Worm (Caenorhabditis elegans) whole organism, L4 larva: ENCODE results near the gene K02C4.3.

ENCODE experiments used
- F26F4.8 ChIP-seq: fragments of 200-800 bp; sonication (Bioruptor generic); conservative IDR thresholded peaks from 2 replicates; pipeline ENCODE4 v1.3.6; 2022; ENCODE audit warnings: missing genetic modification characterization, missing compliant biosample characterization
- F49E8.2 ChIP-seq: sonication (generic microtip); optimal IDR thresholded peaks from 2 replicates; lab custom pipeline; 2016; ENCODE audit warnings: missing compliant biosample characterization, mild to moderate bottlenecking, missing genetic modification characterization, borderline replicate concordance
- R02D3.7 ChIP-seq: fragments of 150-350 bp; sonication (generic microtip); optimal IDR thresholded peaks from 3 replicates; lab custom pipeline; 2014; ENCODE audit warnings: missing biosample characterization, missing genetic modification characterization
- T20F7.1 ChIP-seq: fragments of 200-800 bp; sonication (Bioruptor generic); optimal IDR thresholded peaks from 2 replicates; lab custom pipeline; 2018; ENCODE audit warnings: mild to moderate bottlenecking, missing genetic modification characterization, missing compliant biosample characterization
- T26A8.4 ChIP-seq: fragments of 200-800 bp; sonication (Bioruptor generic); IDR thresholded peaks from 2 replicates; pipeline ENCODE4 v1.3.6; 2022; ENCODE audit warnings: missing genetic modification characterization, missing compliant biosample characterization
- Y5F2A.4 ChIP-seq: fragments of 200-800 bp; sonication (Bioruptor generic); optimal IDR thresholded peaks from 2 replicates; lab custom pipeline; 2018; ENCODE audit warnings: mild to moderate bottlenecking, missing genetic modification characterization, missing compliant biosample characterization
- Y75B8A.6 ChIP-seq: fragments of 200-800 bp; sonication (Bioruptor generic); IDR thresholded peaks from 2 replicates; pipeline ENCODE4 v1.3.6; 2022; ENCODE audit warnings: missing genetic modification reagents, missing genetic modification characterization, missing compliant biosample characterization
- aha-1 ChIP-seq: fragments of 150-350 bp; peaks from one replicate; lab custom pipeline; 2014; ENCODE audit warnings: missing biosample characterization, missing genetic modification characterization
- ceh-20 ChIP-seq: fragments of 200-800 bp; sonication (Bioruptor generic); IDR thresholded peaks from 2 replicates; pipeline ENCODE4 v1.3.6; 2022; ENCODE audit warnings: missing genetic modification reagents, missing genetic modification characterization, missing compliant biosample characterization
- ceh-62 ChIP-seq: sonication (generic microtip); optimal IDR thresholded peaks from 2 replicates; lab custom pipeline; 2017; ENCODE audit warnings: missing biosample characterization, missing genetic modification characterization
- ceh-82 ChIP-seq: sonication (generic microtip); optimal IDR thresholded peaks from 2 replicates; lab custom pipeline; 2017; ENCODE audit warnings: missing biosample characterization, missing genetic modification characterization
- ctbp-1 ChIP-seq: fragments of 200-800 bp; sonication (Bioruptor generic); IDR thresholded peaks from 2 replicates; pipeline ENCODE4 v1.3.6; 2022; ENCODE audit warnings: missing genetic modification reagents, missing genetic modification characterization, missing compliant biosample characterization
- daf-12 ChIP-seq: fragments of 150-350 bp; optimal IDR thresholded peaks from 2 replicates; lab custom pipeline; 2014; ENCODE audit warnings: missing biosample characterization, missing genetic modification reagents, missing genetic modification characterization
- daf-8 ChIP-seq: fragments of 200-800 bp; sonication (Bioruptor generic); IDR thresholded peaks from 2 replicates; pipeline ENCODE4 v1.3.6; 2022; ENCODE audit warnings: missing genetic modification characterization, missing compliant biosample characterization
- dmd-6 ChIP-seq: fragments of 200-800 bp; sonication (Bioruptor generic); IDR thresholded peaks from 2 replicates; pipeline ENCODE4 v1.3.6; 2022; ENCODE audit warnings: missing genetic modification reagents, missing genetic modification characterization, missing compliant biosample characterization
- dve-1 ChIP-seq: sonication (generic microtip); optimal IDR thresholded peaks from 2 replicates; lab custom pipeline; 2017; ENCODE audit warnings: antibody characterized with exemption, mild to moderate bottlenecking, missing genetic modification characterization, missing compliant biosample characterization; ENCODE audit not compliant: insufficient read depth
- egl-27 ChIP-seq: sonication (generic microtip); optimal IDR thresholded peaks from 3 replicates; lab custom pipeline; 2017; ENCODE audit warnings: missing biosample characterization, missing genetic modification reagents, missing genetic modification characterization
- egl-43 ChIP-seq: fragments of 200-800 bp; sonication (Bioruptor generic); IDR thresholded peaks from 2 replicates; pipeline ENCODE4 v1.3.6; 2022; ENCODE audit warnings: missing genetic modification reagents, missing genetic modification characterization, missing compliant biosample characterization
- hif-1 ChIP-seq, 2 experiments: sonication (generic microtip); optimal IDR thresholded peaks; 2 replicates each; lab custom pipeline; 2016 to 2017; ENCODE audit warnings: missing compliant biosample characterization in 2 of 2, missing genetic modification characterization in 2 of 2, missing genetic modification reagents in 2 of 2, missing genotype in 2 of 2, mild to moderate bottlenecking in 1 of 2
- lim-7 ChIP-seq: fragments of 200-800 bp; sonication (Bioruptor generic); IDR thresholded peaks from 2 replicates; pipeline ENCODE4 v1.3.6; 2022; ENCODE audit warnings: missing genetic modification characterization, missing compliant biosample characterization
- lin-1 ChIP-seq: fragments of 200-800 bp; sonication (Bioruptor generic); IDR thresholded peaks from 2 replicates; pipeline ENCODE4 v1.3.6; 2022; ENCODE audit warnings: missing genetic modification reagents, missing genetic modification characterization, missing compliant biosample characterization
- lin-13 ChIP-seq: fragments of 150-350 bp; optimal IDR thresholded peaks from 2 replicates; lab custom pipeline; 2014; ENCODE audit warnings: missing biosample characterization, missing genetic modification reagents, missing genetic modification characterization
- lin-29 ChIP-seq: fragments of 200-800 bp; sonication (Bioruptor generic); IDR thresholded peaks from 2 replicates; pipeline ENCODE4 v1.3.6; 2022; ENCODE audit warnings: missing genetic modification reagents, missing genetic modification characterization, missing compliant biosample characterization
- lin-38 ChIP-seq: fragments of 200-800 bp; sonication (Bioruptor generic); IDR thresholded peaks from 2 replicates; pipeline ENCODE4 v1.3.6; 2022; ENCODE audit warnings: missing genetic modification reagents, missing genetic modification characterization, missing compliant biosample characterization
- lin-39 ChIP-seq: fragments of 150-350 bp; optimal IDR thresholded peaks from 2 replicates; lab custom pipeline; 2014; ENCODE audit warnings: missing biosample characterization, missing genetic modification reagents, missing genetic modification characterization
- lsy-2 ChIP-seq, 2 experiments: fragments of 150-350 bp in 1 of 2; sonication (generic microtip) in 1 of 2; optimal IDR thresholded peaks; 2 replicates each; lab custom pipeline; 2014 to 2017; ENCODE audit warnings: missing biosample characterization in 2 of 2, missing genetic modification characterization in 2 of 2
- madf-9 ChIP-seq: fragments of 200-800 bp; sonication (Bioruptor generic); conservative IDR thresholded peaks from 2 replicates; pipeline ENCODE4 v1.3.6; 2022; ENCODE audit warnings: missing genetic modification reagents, missing genetic modification characterization, missing compliant biosample characterization
- mep-1 ChIP-seq: fragments of 150-350 bp; sonication (generic microtip); optimal IDR thresholded peaks from 3 replicates; lab custom pipeline; 2014; ENCODE audit warnings: missing biosample characterization, missing genetic modification characterization
- mes-2 ChIP-seq: sonication (generic microtip); optimal IDR thresholded peaks from 2 replicates; lab custom pipeline; 2016; ENCODE audit warnings: missing genotype, mild to moderate bottlenecking, missing genetic modification characterization, missing compliant biosample characterization; ENCODE audit not compliant: poor library complexity, severe bottlenecking
- mxl-2 ChIP-seq: fragments of 200-800 bp; sonication (Bioruptor generic); conservative IDR thresholded peaks from 2 replicates; pipeline ENCODE4 v1.3.6; 2022; ENCODE audit warnings: missing genetic modification reagents, missing genetic modification characterization, missing compliant biosample characterization
- nhr-102 ChIP-seq: sonication (generic microtip); optimal IDR thresholded peaks from 2 replicates; lab custom pipeline; 2016; ENCODE audit warnings: mild to moderate bottlenecking, missing genetic modification characterization, moderate library complexity, missing compliant biosample characterization
- nhr-111 ChIP-seq: fragments of 200-800 bp; sonication (Bioruptor generic); optimal IDR thresholded peaks from 2 replicates; lab custom pipeline; 2018; ENCODE audit warnings: mild to moderate bottlenecking, missing genetic modification characterization, missing compliant biosample characterization
- nhr-25 ChIP-seq: sonication (generic microtip); optimal IDR thresholded peaks from 2 replicates; lab custom pipeline; 2017; ENCODE audit warnings: missing genetic modification characterization, mild to moderate bottlenecking, missing compliant biosample characterization, antibody characterized with exemption, moderate library complexity, borderline replicate concordance; ENCODE audit not compliant: insufficient read depth
- nhr-28 ChIP-seq: fragments of 150-350 bp; optimal IDR thresholded peaks from 2 replicates; lab custom pipeline; 2014; ENCODE audit warnings: missing biosample characterization, missing genetic modification characterization
- nhr-42 ChIP-seq: fragments of 200-800 bp; sonication (Bioruptor generic); IDR thresholded peaks from 2 replicates; pipeline ENCODE4 v1.3.6; 2022; ENCODE audit warnings: missing genetic modification characterization, missing compliant biosample characterization
- nhr-48 ChIP-seq: sonication (generic microtip); optimal IDR thresholded peaks from 2 replicates; lab custom pipeline; 2016; ENCODE audit warnings: mild to moderate bottlenecking, missing genetic modification characterization, missing compliant biosample characterization
- nhr-76 ChIP-seq: fragments of 150-350 bp; optimal IDR thresholded peaks from 2 replicates; lab custom pipeline; 2014; ENCODE audit warnings: missing biosample characterization, missing genetic modification characterization
- pha-4 ChIP-seq, 2 experiments: fragments of 150-350 bp in 1 of 2; fragments of 200-800 bp in 1 of 2; sonication (Bioruptor generic) in 1 of 2; IDR thresholded peaks in 1 of 2; optimal IDR thresholded peaks in 1 of 2; 2 replicates each; pipeline versions ENCODE4 v1.3.6 to Lab custom; 2014 to 2022; ENCODE audit warnings: missing genetic modification characterization in 2 of 2, missing genetic modification reagents in 2 of 2, missing biosample characterization in 1 of 2, missing compliant biosample characterization in 1 of 2
- php-3 ChIP-seq: fragments of 200-800 bp; sonication (Bioruptor generic); IDR thresholded peaks from 2 replicates; pipeline ENCODE4 v1.3.6; 2022; ENCODE audit warnings: missing genetic modification reagents, missing genetic modification characterization, missing compliant biosample characterization
- pqm-1 ChIP-seq: sonication (generic microtip); optimal IDR thresholded peaks from 2 replicates; lab custom pipeline; 2017; ENCODE audit warnings: missing biosample characterization, missing genetic modification characterization
- sdz-12 ChIP-seq: fragments of 200-800 bp; sonication (Bioruptor generic); optimal IDR thresholded peaks from 2 replicates; lab custom pipeline; 2018; ENCODE audit warnings: mild to moderate bottlenecking, missing genetic modification characterization, missing compliant biosample characterization
- set-16 ChIP-seq: fragments of 200-800 bp; sonication (Bioruptor generic); IDR thresholded peaks from 2 replicates; pipeline ENCODE4 v1.3.6; 2022; ENCODE audit warnings: missing genetic modification reagents, missing genetic modification characterization, missing compliant biosample characterization
- skn-1 ChIP-seq: fragments of 150-350 bp; optimal IDR thresholded peaks from 2 replicates; lab custom pipeline; 2014; ENCODE audit warnings: missing biosample characterization, missing genetic modification characterization
- snpc-4 ChIP-seq: fragments of 150-350 bp; optimal IDR thresholded peaks from 2 replicates; lab custom pipeline; 2014; ENCODE audit warnings: missing biosample characterization, missing genetic modification characterization
- spr-1 ChIP-seq: sonication (generic microtip); optimal IDR thresholded peaks from 2 replicates; lab custom pipeline; 2016; ENCODE audit warnings: mild to moderate bottlenecking, missing genetic modification characterization, missing compliant biosample characterization
- spr-3 ChIP-seq: fragments of 200-800 bp; sonication (Bioruptor generic); optimal IDR thresholded peaks from 2 replicates; lab custom pipeline; 2018; ENCODE audit warnings: mild to moderate bottlenecking, missing genetic modification characterization, missing compliant biosample characterization
- unc-130 ChIP-seq: sonication (generic microtip); optimal IDR thresholded peaks from 2 replicates; lab custom pipeline; 2016; ENCODE audit warnings: missing genetic modification reagents, missing genetic modification characterization, missing compliant biosample characterization
- zag-1 ChIP-seq: fragments of 150-350 bp; optimal IDR thresholded peaks from 2 replicates; lab custom pipeline; 2014; ENCODE audit warnings: missing biosample characterization, missing genetic modification characterization
- ztf-11 ChIP-seq: fragments of 150-350 bp; optimal IDR thresholded peaks from 2 replicates; lab custom pipeline; 2014; ENCODE audit warnings: missing biosample characterization, missing genetic modification characterization

The K02C4.3 gene

ce11 chrII:8034617-8035016 lies 52.0 kb downstream of the K02C4.3 start:
- TF ChIP-seq set-16 (GFP tag; lab: Robert Waterston, UW) (peak; percentile 79), lin-29 (GFP tag; lab: Robert Waterston, UW) (0 out of 2 replicates have a peak, but pooled peaks have one; percentile 20), Y75B8A.6 (GFP tag; lab: Robert Waterston, UW) (no peak)

ce11 chrII:8034008-8034407 lies 52.6 kb downstream of the K02C4.3 start:
- TF ChIP-seq nhr-102 (tag; lab: Kevin White, UChicago) (no peak), dmd-6 (GFP tag; lab: Robert Waterston, UW) (peak; percentile 85), T20F7.1 (GFP tag; lab: Kevin White, UChicago) (no peak), lim-7 (GFP tag; lab: Robert Waterston, UW) (no peak), php-3 (GFP tag; lab: Robert Waterston, UW) (peak; percentile 55), unc-130 (GFP tag; lab: Kevin White, UChicago) (no peak), lin-13 (GFP tag; lab: Kevin White, UChicago) (no peak), pha-4 (GFP tag; IDR thresholded peaks at IDR 0.05; lab: Robert Waterston, UW) (no peak), pha-4 (tag; optimal IDR thresholded peaks at IDR 0.05; lab: Kevin White, UChicago) (no peak), F49E8.2 (tag; lab: Kevin White, UChicago) (no peak), R02D3.7 (no peak), skn-1 (tag; lab: Kevin White, UChicago) (no peak), spr-1 (no peak), T26A8.4 (GFP tag; lab: Robert Waterston, UW) (no peak), pqm-1 (tag; lab: Kevin White, UChicago) (peak; percentile 17), ceh-20 (peak; percentile 68; the same call in 1 of the 2 replicates), daf-12 (tag; lab: Kevin White, UChicago) (no peak), nhr-111 (GFP tag; lab: Kevin White, UChicago) (no peak), aha-1 (tag; lab: Kevin White, UChicago) (peak; percentile 59), nhr-25 (tag; lab: Kevin White, UChicago) (no peak), ztf-11 (tag; lab: Kevin White, UChicago) (no peak), ceh-82 (tag; lab: Kevin White, UChicago) (no peak), nhr-76 (tag; lab: Kevin White, UChicago) (no peak), sdz-12 (GFP tag; lab: Kevin White, UChicago) (no peak), nhr-28 (peak; percentile 21), Y5F2A.4 (GFP tag; lab: Kevin White, UChicago) (no peak), nhr-42 (GFP tag; lab: Robert Waterston, UW) (no peak), nhr-48 (tag; lab: Kevin White, UChicago) (peak; percentile 19), spr-3 (GFP tag; lab: Kevin White, UChicago) (no peak), Y75B8A.6 (GFP tag; lab: Robert Waterston, UW) (no peak), snpc-4 (no peak), ceh-62 (no peak), egl-43 (GFP tag; lab: Robert Waterston, UW) (no peak), daf-8 (GFP tag; lab: Robert Waterston, UW) (no peak), mep-1 (tag; lab: Kevin White, UChicago) (no peak), lsy-2 (tag; optimal IDR thresholded peaks at IDR 0.05; lab: Kevin White, UChicago) (no peak), egl-27 (tag; lab: Kevin White, UChicago) (no peak), ctbp-1 (GFP tag; lab: Robert Waterston, UW) (no peak), F26F4.8 (GFP tag; lab: Robert Waterston, UW) (no peak), madf-9 (GFP tag; lab: Robert Waterston, UW) (peak; percentile 14; the same call in 1 of the 2 replicates), mxl-2 (no peak), zag-1 (tag; lab: Kevin White, UChicago) (no peak), dve-1 (peak; percentile 25), lin-1 (GFP tag; lab: Robert Waterston, UW) (0 out of 2 replicates have a peak, but pooled peaks have one; percentile 26), lin-38 (no peak), hif-1 (tag; optimal IDR thresholded peaks at IDR 0.05; lab: Kevin White, UChicago) (no peak), lin-39 (tag; lab: Kevin White, UChicago) (no peak), mes-2 (tag; lab: Kevin White, UChicago) (peak; percentile 10)
